Worm (Caenorhabditis elegans): Measurements from ENCODE around the gene Y39A1A.16.

DNA sequence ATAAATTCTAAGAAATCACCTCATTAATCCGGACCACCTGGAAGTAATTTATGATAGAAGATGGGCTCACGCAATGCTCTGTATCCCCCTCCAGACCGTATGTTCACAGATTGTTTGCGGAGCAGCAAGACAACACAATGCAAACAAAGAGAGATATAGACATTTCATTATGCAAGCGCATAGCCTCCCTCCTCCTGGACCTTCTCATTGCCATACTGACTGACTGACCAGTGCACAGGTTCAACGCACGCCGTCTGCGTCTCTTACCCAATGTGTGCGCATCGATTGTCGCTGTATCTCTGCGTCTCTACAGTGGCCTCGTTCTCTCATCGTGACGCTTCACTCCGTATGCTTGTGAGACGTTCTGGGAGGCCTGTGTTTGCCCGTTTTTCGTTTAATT is 27.4 kb upstream of the Y39A1A.16 start:
- TF ChIP-seq pha-4 (tag; optimal IDR thresholded peaks at IDR 0.05), result no peak
- no peak for TF ChIP-seq ceh-18 (tag; optimal IDR thresholded peaks at IDR 0.05)
- peak; percentile 12 for TF ChIP-seq dve-1 (tag; optimal IDR thresholded peaks at IDR 0.05)
- TF ChIP-seq nfya-1 (tag; optimal IDR thresholded peaks at IDR 0.05), result peak; percentile 84
- TF ChIP-seq gmeb-2 (tag; optimal IDR thresholded peaks at IDR 0.05), result no peak
- no peak for TF ChIP-seq ama-1 (optimal IDR thresholded peaks at IDR 0.05)
- TF ChIP-seq unc-86 (tag; optimal IDR thresholded peaks at IDR 0.05), result no peak
